Fruit fly (Drosophila melanogaster): ENCODE measurements around the gene Spec2.
A peak's percentile ranks its signal among the peaks of the same experiment; 100 is the strongest.

Gene Spec2

dm6 chr3R:5649903-5650302 lies 26.0 kb upstream of the Spec2 start:
- TF ChIP-seq noc (tag; optimal IDR thresholded peaks at IDR 0.05), result no peak

dm6 chr3R:5648569-5649476 lies 24.9 kb upstream of the Spec2 start, which contains the start of the genes MTA1-like and Sec23:
Gene MTA1-like (minus strand): TSS chr3R:5648738.
Gene Sec23 (plus strand): TSS chr3R:5649065.
- peak; percentile 66 for TF ChIP-seq noc (tag; optimal IDR thresholded peaks at IDR 0.05)

dm6 chr3R:5647705-5648568 lies 24.0 kb upstream of the Spec2 start:
- peak; percentile 24 for TF ChIP-seq noc (tag; optimal IDR thresholded peaks at IDR 0.05)

dm6 chr3R:5643421-5643820 lies 19.5 kb upstream of the Spec2 start:
- no peak for TF ChIP-seq noc (tag; optimal IDR thresholded peaks at IDR 0.05)

dm6 chr3R:5636519-5637430 lies 12.8 kb upstream of the Spec2 start, which contains the start of the genes CG31548 and CG12170:
Gene CG31548 (minus strand): TSS chr3R:5636852.
Gene CG12170 (plus strand): TSS chr3R:5637234.
- peak; percentile 7 for TF ChIP-seq noc (tag; optimal IDR thresholded peaks at IDR 0.05)

- no peak for TF ChIP-seq noc (tag; optimal IDR thresholded peaks at IDR 0.05)
Measured at dm6 chr3R:5635524-5635923, 11.6 kb upstream of the Spec2 start, which contains the start of gene CG31546. Gene CG31546 (minus strand): TSS chr3R:5635624.

dm6 chr3R:5633437-5633836 lies 9.5 kb upstream of the Spec2 start, which contains the start of gene CG12171:
Gene CG12171 (plus strand): TSS chr3R:5633627.
- TF ChIP-seq noc (tag; optimal IDR thresholded peaks at IDR 0.05), result peak; percentile 18

dm6 chr3R:5632182-5632581 lies 8.3 kb upstream of the Spec2 start, which contains the start of gene CG31549:
Gene CG31549 (plus strand): TSS chr3R:5632192.
- TF ChIP-seq noc (tag; optimal IDR thresholded peaks at IDR 0.05), result no peak

- no peak for TF ChIP-seq noc (tag; optimal IDR thresholded peaks at IDR 0.05)
Measured at dm6 chr3R:5627552-5627951, 3.6 kb upstream of the Spec2 start, which contains the start of gene CG31551. Gene CG31551 (plus strand): TSS chr3R:5627852.

dm6 chr3R:5622985-5623630 lies 817 bp downstream of the Spec2 start:
- TF ChIP-seq noc (tag; optimal IDR thresholded peaks at IDR 0.05), result peak; percentile 46

dm6 chr3R:5622406-5622752 lies 1.5 kb downstream of the Spec2 start:
- TF ChIP-seq noc (tag; optimal IDR thresholded peaks at IDR 0.05), result no peak

- TF ChIP-seq noc (tag; optimal IDR thresholded peaks at IDR 0.05), result no peak
Measured at dm6 chr3R:5621714-5622405, 2.1 kb downstream of the Spec2 start.

dm6 chr3R:5620387-5620956 lies 3.5 kb downstream of the Spec2 start:
- TF ChIP-seq noc (tag; optimal IDR thresholded peaks at IDR 0.05), result peak; percentile 76
